Fruit fly (Drosophila melanogaster) whole organism, embryonic: ENCODE measurements around the gene CG42538.

Source experiments
- C15 ChIP-seq: fragments of 200-800 bp; sonication (Bioruptor generic); IDR thresholded peaks from 3 replicates; pipeline ENCODE4 v1.3.6; 2022; ENCODE audit warnings: missing biosample characterization, missing genetic modification characterization
- CG10147 ChIP-seq: fragments of 200-800 bp; sonication (Bioruptor generic); optimal IDR thresholded peaks from 2 replicates; lab custom pipeline; 2019; ENCODE audit warnings: missing biosample characterization, mild to moderate bottlenecking, missing genetic modification characterization, moderate library complexity
- CG11247 ChIP-seq: fragments of 200-800 bp; sonication (Bioruptor generic); IDR thresholded peaks from 2 replicates; pipeline ENCODE4 v1.3.6; 2022; ENCODE audit warnings: missing biosample characterization, missing genetic modification characterization
- CG13296 ChIP-seq: fragments of 200-800 bp; sonication (Bioruptor generic); optimal IDR thresholded peaks from 3 replicates; lab custom pipeline; 2018; ENCODE audit warnings: missing biosample characterization, mild to moderate bottlenecking, missing genetic modification characterization
- CG13424 ChIP-seq: fragments of 200-800 bp; sonication (Bioruptor generic); optimal IDR thresholded peaks from 2 replicates; lab custom pipeline; 2019; ENCODE audit warnings: missing biosample characterization, mild to moderate bottlenecking, missing genetic modification characterization, moderate library complexity
- CG14014 ChIP-seq: fragments of 200-800 bp; sonication (Bioruptor generic); IDR thresholded peaks from 2 replicates; pipeline ENCODE4 v1.3.6; 2022; ENCODE audit warnings: missing biosample characterization, missing genetic modification characterization
- CG14441 ChIP-seq: fragments of 200-800 bp; sonication (Bioruptor generic); IDR thresholded peaks from 2 replicates; pipeline ENCODE4 v1.3.6; 2022; ENCODE audit warnings: missing biosample characterization, missing genetic modification characterization
- CG1529 ChIP-seq: fragments of 200-800 bp; sonication (Bioruptor generic); optimal IDR thresholded peaks from 3 replicates; lab custom pipeline; 2018; ENCODE audit warnings: missing biosample characterization, missing genetic modification characterization
- CG17186 ChIP-seq: fragments of 200-800 bp; sonication (Bioruptor generic); optimal IDR thresholded peaks from 3 replicates; lab custom pipeline; 2017; ENCODE audit warnings: missing biosample characterization, missing genetic modification reagents, missing genetic modification characterization
- CG17612 ChIP-seq: fragments of 200-800 bp; sonication (Bioruptor generic); IDR thresholded peaks from 2 replicates; pipeline ENCODE4 v1.3.6; 2022; ENCODE audit warnings: missing biosample characterization, missing genetic modification characterization
- CG2202 ChIP-seq: fragments of 200-800 bp; sonication (Bioruptor generic); optimal IDR thresholded peaks from 2 replicates; lab custom pipeline; 2018; ENCODE audit warnings: missing biosample characterization, mild to moderate bottlenecking, missing genetic modification characterization
- CG32772 ChIP-seq: fragments of 200-800 bp; sonication (Bioruptor generic); IDR thresholded peaks from 2 replicates; pipeline ENCODE4 v1.3.6; 2022; ENCODE audit warnings: missing biosample characterization, missing genetic modification characterization
- CG3407 ChIP-seq: fragments of 200-800 bp; sonication (Bioruptor generic); optimal IDR thresholded peaks from 2 replicates; lab custom pipeline; 2018; ENCODE audit warnings: missing biosample characterization, mild to moderate bottlenecking, missing genetic modification characterization
- CG34422 ChIP-seq: fragments of 200-800 bp; sonication (Bioruptor generic); IDR thresholded peaks from 3 replicates; pipeline ENCODE4 v1.3.6; 2022; ENCODE audit warnings: missing biosample characterization, missing genetic modification characterization
- CG6175 ChIP-seq: fragments of 200-800 bp; sonication (Bioruptor generic); IDR thresholded peaks from 3 replicates; pipeline ENCODE4 v1.3.6; 2022; ENCODE audit warnings: missing biosample characterization, missing genetic modification characterization
- CG7271 ChIP-seq: fragments of 200-800 bp; sonication (Bioruptor generic); optimal IDR thresholded peaks from 2 replicates; lab custom pipeline; 2018; ENCODE audit warnings: missing biosample characterization, mild to moderate bottlenecking, missing genetic modification characterization, moderate library complexity
- CG7372 ChIP-seq: fragments of 200-800 bp; sonication (Bioruptor generic); IDR thresholded peaks from 2 replicates; pipeline ENCODE4 v1.3.6; 2022; ENCODE audit warnings: missing biosample characterization, missing genetic modification characterization
- CG7786 ChIP-seq: fragments of 200-800 bp; sonication (Bioruptor generic); optimal IDR thresholded peaks from 2 replicates; lab custom pipeline; 2016; ENCODE audit warnings: missing biosample characterization, missing genetic modification characterization
- CG8478 ChIP-seq: fragments of >200 bp; optimal IDR thresholded peaks from 2 replicates; lab custom pipeline; 2018
- CG8944 ChIP-seq: fragments of 200-800 bp; sonication (Bioruptor generic); optimal IDR thresholded peaks from 3 replicates; lab custom pipeline; 2016; ENCODE audit warnings: missing biosample characterization, missing genetic modification characterization
- CG9797 ChIP-seq: fragments of 200-800 bp; sonication (Bioruptor generic); optimal IDR thresholded peaks from 3 replicates; lab custom pipeline; 2018; ENCODE audit warnings: missing biosample characterization, mild to moderate bottlenecking, missing genetic modification characterization
- Eip74EF ChIP-seq, 2 experiments: fragments of 200-800 bp in 1 of 2; fragments of >200 bp in 1 of 2; sonication (Bioruptor generic) in 1 of 2; optimal IDR thresholded peaks; 2 replicates each; lab custom pipeline; 2017 to 2019; ENCODE audit warnings: missing biosample characterization in 2 of 2, missing genetic modification characterization in 2 of 2, mild to moderate bottlenecking in 1 of 2, moderate library complexity in 1 of 2
- Fer1 ChIP-seq: fragments of 200-800 bp; sonication (Bioruptor generic); optimal IDR thresholded peaks from 2 replicates; lab custom pipeline; 2017; ENCODE audit warnings: missing biosample characterization, mild to moderate bottlenecking, missing genetic modification characterization
- HLHmδ ChIP-seq: fragments of 200-800 bp; sonication (Bioruptor generic); optimal IDR thresholded peaks from 2 replicates; lab custom pipeline; 2018; ENCODE audit warnings: missing biosample characterization, mild to moderate bottlenecking, missing genetic modification characterization, moderate library complexity
- Hand ChIP-seq: fragments of 200-800 bp; sonication (Bioruptor generic); optimal IDR thresholded peaks from 2 replicates; lab custom pipeline; 2017; ENCODE audit warnings: mild to moderate bottlenecking, missing biosample characterization, missing genetic modification reagents, missing genetic modification characterization
- Hr39 ChIP-seq: fragments of >200 bp; optimal IDR thresholded peaks from 2 replicates; lab custom pipeline; 2017
- Hr78 ChIP-seq, 2 experiments: fragments of 200-800 bp in 1 of 2; fragments of >200 bp in 1 of 2; sonication (Bioruptor generic) in 1 of 2; optimal IDR thresholded peaks; 2 replicates each; lab custom pipeline; 2017 to 2019; ENCODE audit warnings: missing biosample characterization in 2 of 2, missing genetic modification characterization in 2 of 2, mild to moderate bottlenecking in 1 of 2, moderate library complexity in 1 of 2
- Kr ChIP-seq: fragments of 200-800 bp; sonication (Bioruptor generic); optimal IDR thresholded peaks from 2 replicates; lab custom pipeline; 2017; ENCODE audit warnings: missing biosample characterization, mild to moderate bottlenecking, missing genetic modification characterization
- Myb ChIP-seq: fragments of 200-800 bp; sonication (Bioruptor generic); optimal IDR thresholded peaks from 2 replicates; lab custom pipeline; 2016; ENCODE audit warnings: missing biosample characterization, missing genetic modification characterization
- Ptx1 ChIP-seq: fragments of 200-800 bp; sonication (Bioruptor generic); IDR thresholded peaks from 2 replicates; pipeline ENCODE4 v1.3.6; 2022; ENCODE audit warnings: missing biosample characterization, missing genetic modification characterization
- Vsx1 ChIP-seq: fragments of 200-800 bp; sonication (Bioruptor generic); optimal IDR thresholded peaks from 2 replicates; lab custom pipeline; 2017; ENCODE audit warnings: missing biosample characterization, mild to moderate bottlenecking, missing genetic modification characterization, missing genetic modification reagents
- da ChIP-seq: fragments of 200-800 bp; sonication (Bioruptor generic); optimal IDR thresholded peaks from 2 replicates; lab custom pipeline; 2016; ENCODE audit warnings: missing biosample characterization, missing genetic modification characterization
- gfzf ChIP-seq: fragments of 200-800 bp; sonication (Bioruptor generic); optimal IDR thresholded peaks from 2 replicates; lab custom pipeline; 2016; ENCODE audit warnings: missing biosample characterization, mild to moderate bottlenecking, missing genetic modification characterization, moderate library complexity
- her ChIP-seq: fragments of 200-800 bp; sonication (Bioruptor generic); optimal IDR thresholded peaks from 2 replicates; lab custom pipeline; 2016; ENCODE audit warnings: missing biosample characterization, missing genetic modification characterization
- insv ChIP-seq, 2 experiments: fragments of 200-800 bp; sonication (Bioruptor generic); optimal IDR thresholded peaks; 3 replicates each; lab custom pipeline; 2016 to 2018; ENCODE audit warnings: missing biosample characterization in 2 of 2, missing genetic modification characterization in 2 of 2
- inv ChIP-seq: fragments of 200-800 bp; sonication (Bioruptor generic); IDR thresholded peaks from 2 replicates; pipeline ENCODE4 v1.3.6; 2022; ENCODE audit warnings: missing biosample characterization, missing genetic modification characterization; ENCODE audit not compliant: partially characterized antibody
- mam ChIP-seq: fragments of 200-800 bp; sonication (Bioruptor generic); optimal IDR thresholded peaks from 3 replicates; lab custom pipeline; 2016; ENCODE audit warnings: missing biosample characterization, missing genetic modification characterization
- nau ChIP-seq: fragments of 200-800 bp; sonication (Bioruptor generic); optimal IDR thresholded peaks from 3 replicates; lab custom pipeline; 2017; ENCODE audit warnings: missing biosample characterization, mild to moderate bottlenecking, missing genetic modification characterization, missing genetic modification reagents
- nmo ChIP-seq: fragments of 200-800 bp; sonication (Bioruptor generic); optimal IDR thresholded peaks from 2 replicates; lab custom pipeline; 2018; ENCODE audit warnings: missing biosample characterization, mild to moderate bottlenecking, missing genetic modification characterization, moderate library complexity
- pros ChIP-seq: fragments of 200-800 bp; sonication (Bioruptor generic); optimal IDR thresholded peaks from 3 replicates; lab custom pipeline; 2019; ENCODE audit warnings: missing biosample characterization, mild to moderate bottlenecking, missing genetic modification characterization, moderate library complexity
- ranshi ChIP-seq: fragments of 200-800 bp; sonication (Bioruptor generic); IDR thresholded peaks from 2 replicates; pipeline ENCODE4 v1.3.6; 2022; ENCODE audit warnings: missing biosample characterization, missing genetic modification characterization
- sc ChIP-seq, 3 experiments: fragments of >200 bp in 2 of 3; fragments of 200-800 bp in 1 of 3; sonication (Bioruptor generic) in 1 of 3; optimal IDR thresholded peaks; 2 replicates in 2 of 3; 3 replicates in 1 of 3; lab custom pipeline; 2017; ENCODE audit warnings: mild to moderate bottlenecking in 1 of 3, missing biosample characterization in 1 of 3, missing genetic modification characterization in 1 of 3, missing genetic modification reagents in 1 of 3
- sim ChIP-seq: fragments of 200-800 bp; sonication (Bioruptor generic); IDR thresholded peaks from 2 replicates; pipeline ENCODE4 v1.3.6; 2022; ENCODE audit warnings: missing biosample characterization, missing genetic modification characterization
- tap ChIP-seq: fragments of 200-800 bp; optimal IDR thresholded peaks from 3 replicates; lab custom pipeline; 2019; ENCODE audit warnings: missing biosample characterization, mild to moderate bottlenecking, missing genetic modification characterization, moderate library complexity
- trh ChIP-seq: fragments of 200-800 bp; sonication (Bioruptor generic); optimal IDR thresholded peaks from 2 replicates; lab custom pipeline; 2016; ENCODE audit warnings: missing biosample characterization, missing genetic modification characterization
- ttk ChIP-seq: fragments of 200-800 bp; sonication (Bioruptor generic); IDR thresholded peaks from 2 replicates; pipeline ENCODE4 v2.1.2; 2022; ENCODE audit warnings: missing biosample characterization, missing genetic modification characterization
- tup ChIP-seq: fragments of 200-800 bp; sonication (Bioruptor generic); optimal IDR thresholded peaks from 2 replicates; lab custom pipeline; 2016; ENCODE audit warnings: missing biosample characterization, mild to moderate bottlenecking, missing genetic modification characterization, moderate library complexity
- unpg ChIP-seq: fragments of 200-800 bp; sonication (Bioruptor generic); optimal IDR thresholded peaks from 3 replicates; lab custom pipeline; 2018; ENCODE audit warnings: missing biosample characterization, mild to moderate bottlenecking, missing genetic modification characterization, moderate library complexity
- wor ChIP-seq: fragments of 200-800 bp; sonication (Bioruptor generic); IDR thresholded peaks from 2 replicates; pipeline ENCODE4 v1.3.6; 2022; ENCODE audit warnings: missing biosample characterization, missing genetic modification characterization
- zf30C ChIP-seq: fragments of 200-800 bp; sonication (Bioruptor generic); optimal IDR thresholded peaks from 3 replicates; lab custom pipeline; 2018; ENCODE audit warnings: missing biosample characterization, mild to moderate bottlenecking, missing genetic modification characterization

CG42538 gene

DNA sequence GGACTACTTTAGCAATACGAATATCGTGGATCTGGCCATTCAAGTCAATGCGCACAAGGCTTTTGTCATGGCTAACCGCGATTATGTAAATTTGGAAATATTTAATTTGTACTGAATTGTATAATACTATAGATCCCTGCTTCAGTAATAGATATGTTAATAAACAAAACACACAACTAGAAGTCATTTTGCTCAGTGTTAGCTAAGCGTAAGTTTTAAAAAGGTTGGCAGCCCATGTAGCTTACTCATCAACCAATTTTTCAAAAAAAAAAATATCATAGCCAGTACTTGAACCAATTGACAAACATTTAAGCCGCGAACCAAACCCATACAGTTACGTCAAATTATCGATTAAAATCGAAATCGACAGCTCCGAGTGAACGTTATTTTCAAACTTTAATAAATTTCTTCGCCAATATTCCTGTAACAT, 2.7 kb downstream of the CG42538 start (continued):
- no peak for TF ChIP-seq CG7271 (tag; lab: Kevin White, UChicago)
- TF ChIP-seq Vsx1 (GFP tag; lab: Kevin White, UChicago), result peak; percentile 34
- no peak for TF ChIP-seq CG8478 (lab: Kevin White, UChicago)
- TF ChIP-seq pros (GFP tag; lab: Kevin White, UChicago), result no peak
- TF ChIP-seq Eip74EF (GFP tag; optimal IDR thresholded peaks at IDR 0.05; lab: Kevin White, UChicago), result peak in 1 of 2 experiments; percentile 65
- peak; percentile 85 for TF ChIP-seq Fer1 (GFP tag; lab: Kevin White, UChicago)
- TF ChIP-seq CG2202 (tag; lab: Kevin White, UChicago), result peak; percentile 42
- TF ChIP-seq CG14441, result peak; percentile 81
- TF ChIP-seq CG13296 (GFP tag; lab: Kevin White, UChicago), result peak; percentile 67
- peak; percentile 59 for TF ChIP-seq da (GFP tag; lab: Kevin White, UChicago)
- TF ChIP-seq inv (GFP tag; lab: Robert Waterston, UW), result no peak; the same call in 1 of the 2 replicates
- TF ChIP-seq Hr78 (GFP tag; optimal IDR thresholded peaks at IDR 0.05; lab: Kevin White, UChicago), result no peak
- TF ChIP-seq tap (tag; lab: Kevin White, UChicago), result peak; percentile 71
- peak; percentile 54; the same call in 1 of the 2 replicates for TF ChIP-seq sim (GFP tag; lab: Robert Waterston, UW)
- peak; percentile 74 for TF ChIP-seq ttk (GFP tag; lab: Robert Waterston, UW)
- no peak for TF ChIP-seq HLHmδ (GFP tag; lab: Kevin White, UChicago)
- peak; percentile 35 for TF ChIP-seq trh (GFP tag; lab: Kevin White, UChicago)
- TF ChIP-seq CG8944, result peak; percentile 52
- TF ChIP-seq unpg (GFP tag; lab: Kevin White, UChicago), result peak; percentile 77
- TF ChIP-seq gfzf (GFP tag; lab: Kevin White, UChicago), result peak; percentile 67
- peak; percentile 71 for TF ChIP-seq her (GFP tag; lab: Kevin White, UChicago)
- TF ChIP-seq mam (GFP tag; lab: Kevin White, UChicago), result peak; percentile 81
- TF ChIP-seq CG6175 (GFP tag; lab: Robert Waterston, UW), result 0 out of 3 replicates have a peak, but pooled peaks have one; percentile 37
- TF ChIP-seq sc (optimal IDR thresholded peaks at IDR 0.05; lab: Kevin White, UChicago), result no peak
- TF ChIP-seq sc (GFP tag; optimal IDR thresholded peaks at IDR 0.05; lab: Kevin White, UChicago), result peak; percentile 13
- peak; percentile 70 for TF ChIP-seq CG11247 (GFP tag; lab: Robert Waterston, UW)
- no peak for TF ChIP-seq Hr39 (lab: Kevin White, UChicago)
- TF ChIP-seq CG13424 (tag; lab: Kevin White, UChicago), result peak; percentile 74
- no peak for TF ChIP-seq Kr (GFP tag; lab: Kevin White, UChicago)
- peak; percentile 100 for TF ChIP-seq Myb (GFP tag; lab: Kevin White, UChicago)
- 0 out of 2 replicates have a peak, but pooled peaks have one; percentile 37 for TF ChIP-seq wor (GFP tag; lab: Robert Waterston, UW)
- TF ChIP-seq Hand, result peak; percentile 77
- peak; percentile 81 for TF ChIP-seq CG10147 (GFP tag; lab: Kevin White, UChicago)
- peak; percentile 36; the same call in 1 of the 2 replicates for TF ChIP-seq CG17612
- peak; percentile 99 for TF ChIP-seq zf30C
- peak; percentile 53 for TF ChIP-seq CG17186 (GFP tag; lab: Kevin White, UChicago)
- TF ChIP-seq CG9797, result peak; percentile 47
- TF ChIP-seq nmo (GFP tag; lab: Kevin White, UChicago), result peak; percentile 77
- peak; percentile 60 for TF ChIP-seq nau (GFP tag; lab: Kevin White, UChicago)
- 0 out of 3 replicates have a peak, but pooled peaks have one; percentile 62 for TF ChIP-seq C15 (GFP tag; lab: Robert Waterston, UW)
- peak; percentile 73 for TF ChIP-seq CG7372 (GFP tag; lab: Robert Waterston, UW)
- peak; percentile 96 for TF ChIP-seq CG32772 (GFP tag; lab: Robert Waterston, UW)
- TF ChIP-seq tup (GFP tag; lab: Kevin White, UChicago), result peak; percentile 6
- peak; percentile 31 for TF ChIP-seq CG3407 (GFP tag; lab: Kevin White, UChicago)
- peak in 1 of 2 experiments; percentile 61 for TF ChIP-seq insv (GFP tag; optimal IDR thresholded peaks at IDR 0.05; lab: Kevin White, UChicago)
- peak; percentile 78; the same call in 1 of the 2 replicates for TF ChIP-seq ranshi
- peak; percentile 43 for TF ChIP-seq CG1529 (GFP tag; lab: Kevin White, UChicago)
- TF ChIP-seq CG7786 (GFP tag; lab: Kevin White, UChicago), result peak; percentile 61
- peak; percentile 61; the same call in 2 of the 3 replicates for TF ChIP-seq CG34422 (GFP tag; lab: Robert Waterston, UW)
- peak; percentile 74 for TF ChIP-seq CG14014 (GFP tag; lab: Robert Waterston, UW)
- TF ChIP-seq Ptx1, result peak; percentile 75
